Fruit fly (Drosophila melanogaster): ENCODE data around the gene CG2082.

- no peak for TF ChIP-seq h (optimal IDR thresholded peaks at IDR 0.05)
- no peak for TF ChIP-seq insv (optimal IDR thresholded peaks at IDR 0.05)
- no peak for TF ChIP-seq psq (optimal IDR thresholded peaks at IDR 0.05)
These were observed 34.2 kb downstream of the CG2082 start for dm6 chr3R:5746646-5747045.

Measured in Kc167 (cell line).